Fruit fly (Drosophila melanogaster) whole organism, embryonic: ENCODE data around the gene Gdh.
A peak's percentile ranks its signal among the peaks of the same experiment; 100 is the strongest.

ENCODE experiments used
- Awh ChIP-seq: fragments of 200-800 bp; sonication (Bioruptor generic); IDR thresholded peaks from 2 replicates; pipeline ENCODE4, ENCODE4 v1.3.6; 2022; ENCODE audit warnings: missing biosample characterization, missing genetic modification characterization
- CG12236 ChIP-seq: fragments of 200-800 bp; sonication (Bioruptor generic); optimal IDR thresholded peaks from 2 replicates; lab custom pipeline; 2016; ENCODE audit warnings: missing biosample characterization, missing genetic modification characterization
- CG14050 ChIP-seq: fragments of 200-800 bp; sonication (Bioruptor generic); IDR thresholded peaks from 3 replicates; pipeline ENCODE4 v1.3.6; 2022; ENCODE audit warnings: missing biosample characterization, missing genetic modification characterization
- CG15601 ChIP-seq: fragments of 200-800 bp; sonication (Bioruptor generic); optimal IDR thresholded peaks from 3 replicates; lab custom pipeline; 2019; ENCODE audit warnings: missing biosample characterization, mild to moderate bottlenecking, missing genetic modification characterization, moderate library complexity
- CG15696 ChIP-seq: fragments of 200-800 bp; sonication (Bioruptor generic); optimal IDR thresholded peaks from 2 replicates; lab custom pipeline; 2019; ENCODE audit warnings: missing biosample characterization, mild to moderate bottlenecking, missing genetic modification characterization, moderate library complexity
- CG16779 ChIP-seq: fragments of 200-800 bp; sonication (Bioruptor generic); IDR thresholded peaks from 2 replicates; pipeline ENCODE4 v1.3.6; 2022; ENCODE audit warnings: missing biosample characterization, missing genetic modification characterization
- CG18599 ChIP-seq: fragments of 200-800 bp; sonication (Bioruptor generic); optimal IDR thresholded peaks from 3 replicates; lab custom pipeline; 2017; ENCODE audit warnings: missing biosample characterization, missing genetic modification characterization, mild to moderate bottlenecking, moderate library complexity, missing genetic modification reagents
- CG2116 ChIP-seq: fragments of 200-800 bp; sonication (Bioruptor generic); optimal IDR thresholded peaks from 3 replicates; lab custom pipeline; 2018; ENCODE audit warnings: missing biosample characterization, mild to moderate bottlenecking, missing genetic modification characterization
- CG2129 ChIP-seq: fragments of 200-800 bp; sonication (Bioruptor generic); IDR thresholded peaks from 2 replicates; pipeline ENCODE4 v1.3.6; 2022; ENCODE audit warnings: missing biosample characterization, missing genetic modification characterization; ENCODE audit not compliant: partially characterized antibody
- CG42726 ChIP-seq: fragments of 200-800 bp; sonication (Bioruptor generic); IDR thresholded peaks from 2 replicates; pipeline ENCODE4 v1.3.6; 2022; ENCODE audit warnings: missing biosample characterization, missing genetic modification characterization; ENCODE audit not compliant: partially characterized antibody
- CG4282 ChIP-seq: fragments of 200-800 bp; sonication (Bioruptor generic); optimal IDR thresholded peaks from 2 replicates; lab custom pipeline; 2016; ENCODE audit warnings: missing biosample characterization, missing genetic modification characterization
- CG6813 ChIP-seq: fragments of 200-800 bp; sonication (Bioruptor generic); optimal IDR thresholded peaks from 2 replicates; lab custom pipeline; 2017; ENCODE audit warnings: missing biosample characterization, missing genetic modification characterization, mild to moderate bottlenecking, moderate library complexity, missing genetic modification reagents
- CG7372 ChIP-seq: fragments of 200-800 bp; sonication (Bioruptor generic); IDR thresholded peaks from 2 replicates; pipeline ENCODE4 v1.3.6; 2022; ENCODE audit warnings: missing biosample characterization, missing genetic modification characterization
- CG8388 ChIP-seq: fragments of 200-800 bp; sonication (Bioruptor generic); optimal IDR thresholded peaks from 2 replicates; lab custom pipeline; 2019; ENCODE audit warnings: missing biosample characterization, mild to moderate bottlenecking, missing genetic modification characterization, moderate library complexity
- CG9932 ChIP-seq: fragments of 200-800 bp; sonication (Bioruptor generic); IDR thresholded peaks from 2 replicates; pipeline ENCODE4 v1.3.6; 2022; ENCODE audit warnings: missing biosample characterization, missing genetic modification characterization
- CTCF ChIP-seq: fragments of 200-800 bp; sonication (Bioruptor generic); optimal IDR thresholded peaks from 2 replicates; lab custom pipeline; 2017; ENCODE audit warnings: missing biosample characterization, mild to moderate bottlenecking, missing genetic modification characterization, moderate library complexity
- Hey ChIP-seq: fragments of 200-800 bp; sonication (Bioruptor generic); optimal IDR thresholded peaks from 3 replicates; lab custom pipeline; 2018; ENCODE audit warnings: missing biosample characterization, mild to moderate bottlenecking, missing genetic modification characterization
- MBD-R2 ChIP-seq: fragments of 200-800 bp; sonication (Bioruptor generic); IDR thresholded peaks from 2 replicates; pipeline ENCODE4 v1.3.6; 2022; ENCODE audit warnings: missing biosample characterization, missing genetic modification characterization
- Med ChIP-seq: fragments of 200-800 bp; sonication (Bioruptor generic); peaks from one replicate; lab custom pipeline; 2016; ENCODE audit warnings: missing biosample characterization, missing genetic modification characterization, mild to moderate bottlenecking, inconsistent platforms, moderate library complexity
- NFAT ChIP-seq: fragments of 200-800 bp; sonication (Bioruptor generic); IDR thresholded peaks from 2 replicates; pipeline ENCODE4 v1.3.6; 2022; ENCODE audit warnings: missing biosample characterization, missing genetic modification characterization
- Ptx1 ChIP-seq: fragments of 200-800 bp; sonication (Bioruptor generic); IDR thresholded peaks from 2 replicates; pipeline ENCODE4 v1.3.6; 2022; ENCODE audit warnings: missing biosample characterization, missing genetic modification characterization
- chinmo ChIP-seq: fragments of 200-800 bp; sonication (Bioruptor generic); IDR thresholded peaks from 4 replicates; pipeline ENCODE4 v1.3.6; 2022; ENCODE audit warnings: missing biosample characterization, missing genetic modification characterization; ENCODE audit not compliant: partially characterized antibody
- chn ChIP-seq: fragments of 200-800 bp; sonication (Bioruptor generic); optimal IDR thresholded peaks from 2 replicates; lab custom pipeline; 2016; ENCODE audit warnings: missing biosample characterization, missing genetic modification characterization
- croc ChIP-seq: fragments of 200-800 bp; sonication (Bioruptor generic); conservative IDR thresholded peaks from 3 replicates; pipeline ENCODE4 v1.3.6; 2022; ENCODE audit warnings: missing biosample characterization, missing genetic modification characterization
- mld ChIP-seq: fragments of 200-800 bp; sonication (Bioruptor generic); IDR thresholded peaks from 3 replicates; pipeline ENCODE4 v1.3.6; 2022; ENCODE audit warnings: missing biosample characterization, missing genetic modification characterization; ENCODE audit not compliant: partially characterized antibody
- nau ChIP-seq: fragments of 200-800 bp; sonication (Bioruptor generic); optimal IDR thresholded peaks from 3 replicates; lab custom pipeline; 2017; ENCODE audit warnings: missing biosample characterization, mild to moderate bottlenecking, missing genetic modification characterization, missing genetic modification reagents
- nerfin-2 ChIP-seq: fragments of 200-800 bp; sonication (Bioruptor generic); IDR thresholded peaks from 2 replicates; pipeline ENCODE4 v1.3.6; 2022; ENCODE audit warnings: missing biosample characterization, missing genetic modification characterization; ENCODE audit not compliant: partially characterized antibody
- onecut ChIP-seq: fragments of 200-800 bp; sonication (Bioruptor generic); IDR thresholded peaks from 2 replicates; pipeline ENCODE4 v1.3.6; 2022; ENCODE audit warnings: missing biosample characterization, missing genetic modification characterization
- org-1 ChIP-seq: fragments of 200-800 bp; sonication (Bioruptor generic); optimal IDR thresholded peaks from 2 replicates; lab custom pipeline; 2017; ENCODE audit warnings: missing biosample characterization, missing genetic modification characterization
- rib ChIP-seq: fragments of 200-800 bp; sonication (Bioruptor generic); IDR thresholded peaks from 2 replicates; pipeline ENCODE4 v1.3.6; 2022; ENCODE audit warnings: missing biosample characterization, missing genetic modification characterization
- schlank ChIP-seq: fragments of 200-800 bp; sonication (Bioruptor generic); optimal IDR thresholded peaks from 2 replicates; lab custom pipeline; 2018; ENCODE audit warnings: missing biosample characterization, mild to moderate bottlenecking, missing genetic modification characterization
- seq ChIP-seq: fragments of 200-800 bp; sonication (Bioruptor generic); IDR thresholded peaks from 2 replicates; pipeline ENCODE4 v1.3.6; 2022; ENCODE audit warnings: missing biosample characterization, missing genetic modification characterization
- shn ChIP-seq: fragments of 200-800 bp; sonication (Bioruptor generic); optimal IDR thresholded peaks from 3 replicates; lab custom pipeline; 2016; ENCODE audit warnings: missing biosample characterization, missing genetic modification characterization
- stwl ChIP-seq: fragments of 200-800 bp; sonication (Bioruptor generic); optimal IDR thresholded peaks from 3 replicates; lab custom pipeline; 2018; ENCODE audit warnings: missing biosample characterization, mild to moderate bottlenecking, missing genetic modification characterization, moderate library complexity
- tap ChIP-seq: fragments of 200-800 bp; optimal IDR thresholded peaks from 3 replicates; lab custom pipeline; 2019; ENCODE audit warnings: missing biosample characterization, mild to moderate bottlenecking, missing genetic modification characterization, moderate library complexity
- tx ChIP-seq: fragments of 200-800 bp; sonication (Bioruptor generic); optimal IDR thresholded peaks from 2 replicates; lab custom pipeline; 2016; ENCODE audit warnings: missing biosample characterization, missing genetic modification characterization
- usp ChIP-seq: fragments of >200 bp; optimal IDR thresholded peaks from 2 replicates; lab custom pipeline; 2017; ENCODE audit warnings: missing biosample characterization, missing genetic modification characterization
- vvl ChIP-seq: fragments of 200-800 bp; sonication (Bioruptor generic); IDR thresholded peaks from 2 replicates; pipeline ENCODE4 v1.3.6; 2022; ENCODE audit warnings: missing biosample characterization, missing genetic modification characterization

Gene Gdh

dm6 chr3R:23909347-23909862 lies 33.5 kb downstream of the Gdh start (continued):
- TF ChIP-seq schlank (tag; lab: Kevin White, UChicago) (no peak), MBD-R2 (GFP tag; lab: Robert Waterston, UW) (no peak), CG6813 (GFP tag; lab: Kevin White, UChicago) (peak; percentile 67), CG15696 (tag; lab: Kevin White, UChicago) (no peak), CG18599 (GFP tag; lab: Kevin White, UChicago) (peak; percentile 53), CG4282 (GFP tag; lab: Kevin White, UChicago) (no peak), Ptx1 (GFP tag; lab: Robert Waterston, UW) (0 out of 2 replicates have a peak, but pooled peaks have one; percentile 15), usp (GFP tag; lab: Kevin White, UChicago) (no peak), org-1 (GFP tag; lab: Kevin White, UChicago) (no peak), CG8388 (GFP tag; lab: Kevin White, UChicago) (no peak), CG12236 (GFP tag; lab: Kevin White, UChicago) (no peak), CG14050 (no peak), onecut (GFP tag; lab: Robert Waterston, UW) (peak; percentile 39), nerfin-2 (GFP tag; lab: Robert Waterston, UW) (no peak), CG16779 (GFP tag; lab: Robert Waterston, UW) (no peak), CG15601 (tag; lab: Kevin White, UChicago) (peak; percentile 47), CG42726 (GFP tag; lab: Robert Waterston, UW) (no peak), croc (GFP tag; lab: Robert Waterston, UW) (no peak), chn (no peak), CG9932 (GFP tag; lab: Robert Waterston, UW) (no peak), mld (no peak), tx (no peak), nau (GFP tag; lab: Kevin White, UChicago) (peak; percentile 80), Hey (no peak), tap (tag; lab: Kevin White, UChicago) (peak; percentile 21), CG7372 (GFP tag; lab: Robert Waterston, UW) (no peak), shn (GFP tag; lab: Kevin White, UChicago) (no peak), rib (GFP tag; lab: Robert Waterston, UW) (no peak)

- 0 out of 4 replicates have a peak, but pooled peaks have one; percentile 68 for TF ChIP-seq chinmo (GFP tag; lab: Robert Waterston, UW)
- no peak for TF ChIP-seq Awh (GFP tag; lab: Robert Waterston, UW)
- TF ChIP-seq, all 482 proteins: peak for 1
Observed at dm6 chr3R:23903425-23903824, 39.5 kb downstream of the Gdh start.

dm6 chr3R:23902557-23902956 lies 40.3 kb downstream of the Gdh start:
- TF ChIP-seq CG2129 (GFP tag; lab: Robert Waterston, UW) (no peak), NFAT (GFP tag; lab: Robert Waterston, UW) (no peak), Hey (no peak), vvl (GFP tag; lab: Robert Waterston, UW) (0 out of 2 replicates have a peak, but pooled peaks have one; percentile 16), seq (GFP tag; lab: Robert Waterston, UW) (no peak), CG2116 (GFP tag; lab: Kevin White, UChicago) (peak; percentile 91), CTCF (GFP tag; lab: Kevin White, UChicago) (peak; percentile 60), stwl (peak; percentile 81), Med (GFP tag; lab: Kevin White, UChicago) (peak; percentile 34)
